Fruit fly (Drosophila melanogaster): ENCODE measurements around the gene CG12576.
A peak's percentile ranks its signal among the peaks of the same experiment; 100 is the strongest.

The CG12576 gene

dm6 chrX:22443518-22443917 lies 38.6 kb downstream of the CG12576 start (continued):
- TF ChIP-seq CG3407 (GFP tag; optimal IDR thresholded peaks at IDR 0.05) (no peak), HLH3B (GFP tag; IDR thresholded peaks at IDR 0.05) (no peak), CG16813 (GFP tag; IDR thresholded peaks at IDR 0.05; ENCODE audit: partially characterized antibody) (peak; percentile 28; the same call in 1 of the 3 replicates), CG13287 (GFP tag; IDR thresholded peaks at IDR 0.05; ENCODE audit: partially characterized antibody) (peak; percentile 17; the same call in 1 of the 2 replicates), CG6175 (GFP tag; IDR thresholded peaks at IDR 0.05) (no peak), zen (tag; optimal IDR thresholded peaks at IDR 0.05) (peak; percentile 6), CG2712 (tag; optimal IDR thresholded peaks at IDR 0.05) (peak; percentile 28), CG9437 (GFP tag; optimal IDR thresholded peaks at IDR 0.05) (no peak), CG30020 (tag; optimal IDR thresholded peaks at IDR 0.05) (peak; percentile 86), CG12659 (GFP tag; optimal IDR thresholded peaks at IDR 0.05) (peak; percentile 25), CG1024 (GFP tag; IDR thresholded peaks at IDR 0.05) (peak; percentile 48), CG11723 (GFP tag; optimal IDR thresholded peaks at IDR 0.05) (no peak), CG12391 (tag; optimal IDR thresholded peaks at IDR 0.05) (peak; percentile 33), amos (GFP tag; IDR thresholded peaks at IDR 0.05; ENCODE audit: partially characterized antibody) (peak; percentile 30; the same call in 1 of the 2 replicates), CG31441 (GFP tag; IDR thresholded peaks at IDR 0.05) (0 out of 2 replicates have a peak, but pooled peaks have one; percentile 17), stwl (tag; optimal IDR thresholded peaks at IDR 0.05) (peak; percentile 26), caup (GFP tag; optimal IDR thresholded peaks at IDR 0.05; ENCODE audit: severe bottlenecking) (no peak), CG8924 (tag; optimal IDR thresholded peaks at IDR 0.05) (peak; percentile 2), slou (GFP tag; optimal IDR thresholded peaks at IDR 0.05) (no peak), CG10543 (GFP tag; optimal IDR thresholded peaks at IDR 0.05) (peak; percentile 1), CG32772 (GFP tag; IDR thresholded peaks at IDR 0.05) (no peak), Meics (GFP tag; optimal IDR thresholded peaks at IDR 0.05) (peak; percentile 7), CG11456 (GFP tag; IDR thresholded peaks at IDR 0.05) (no peak), CG33557 (GFP tag; optimal IDR thresholded peaks at IDR 0.05) (no peak), CG18764 (GFP tag; optimal IDR thresholded peaks at IDR 0.05) (no peak), crp (GFP tag; optimal IDR thresholded peaks at IDR 0.05) (peak in 1 of 2 experiments; percentile 75)

dm6 chrX:22443046-22443445 lies 39.1 kb downstream of the CG12576 start:
- no peak for TF ChIP-seq Dip3 (GFP tag; optimal IDR thresholded peaks at IDR 0.05)
- no peak for TF ChIP-seq CG14441 (GFP tag; IDR thresholded peaks at IDR 0.05)
- no peak for TF ChIP-seq knrl (GFP tag; IDR thresholded peaks at IDR 0.05; ENCODE audit: partially characterized antibody)
- no peak for TF ChIP-seq fd3F (GFP tag; optimal IDR thresholded peaks at IDR 0.05)
- TF ChIP-seq Bgb (GFP tag; IDR thresholded peaks at IDR 0.05; ENCODE audit: partially characterized antibody) = no peak
- TF ChIP-seq Asciz (GFP tag; optimal IDR thresholded peaks at IDR 0.05) = no peak
- TF ChIP-seq CG15269 (tag; optimal IDR thresholded peaks at IDR 0.05) = peak; percentile 15
- TF ChIP-seq Lhr (GFP tag; optimal IDR thresholded peaks at IDR 0.05) = peak; percentile 16
- no peak for TF ChIP-seq CG6175 (GFP tag; IDR thresholded peaks at IDR 0.05)
- no peak for TF ChIP-seq Side (GFP tag; optimal IDR thresholded peaks at IDR 0.05)
- no peak for TF ChIP-seq dimm (GFP tag; IDR thresholded peaks at IDR 0.05)
- no peak for TF ChIP-seq CG8290 (GFP tag; optimal IDR thresholded peaks at IDR 0.05)
- TF ChIP-seq CG8290 (tag; optimal IDR thresholded peaks at IDR 0.05) = peak in 1 of 2 experiments; percentile 23
- no peak for TF ChIP-seq disco-r (GFP tag; optimal IDR thresholded peaks at IDR 0.05)
- TF ChIP-seq her (GFP tag; optimal IDR thresholded peaks at IDR 0.05) = no peak
- peak; percentile 88; the same call in 2 of the 3 replicates for TF ChIP-seq CG2199 (GFP tag; IDR thresholded peaks at IDR 0.05)
- no peak for TF ChIP-seq ssp (GFP tag; IDR thresholded peaks at IDR 0.05)
- TF ChIP-seq Hmr (GFP tag; optimal IDR thresholded peaks at IDR 0.05) = peak; percentile 9
- TF ChIP-seq unc-4 (GFP tag; IDR thresholded peaks at IDR 0.05; ENCODE audit: partially characterized antibody) = no peak
- TF ChIP-seq CTCF (GFP tag; optimal IDR thresholded peaks at IDR 0.05) = peak; percentile 49
- no peak for TF ChIP-seq CG16863 (GFP tag; optimal IDR thresholded peaks at IDR 0.05)

Data from whole organism, embryonic.